Worm (Caenorhabditis elegans): ENCODE results near the gene elo-5.

- TF ChIP-seq nhr-11 (tag; optimal IDR thresholded peaks at IDR 0.05) (no peak), ceh-9 (tag; optimal IDR thresholded peaks at IDR 0.05) (no peak), tbx-7 (tag; optimal IDR thresholded peaks at IDR 0.05) (no peak), dve-1 (tag; optimal IDR thresholded peaks at IDR 0.05) (no peak), ceh-6 (GFP tag; optimal IDR thresholded peaks at IDR 0.05) (no peak), elt-2 (tag; optimal IDR thresholded peaks at IDR 0.05) (no peak), madf-2 (tag; optimal IDR thresholded peaks at IDR 0.05) (no peak), ceh-30 (tag; optimal IDR thresholded peaks at IDR 0.05) (no peak), pax-1 (tag; optimal IDR thresholded peaks at IDR 0.05) (no peak), unc-86 (tag; optimal IDR thresholded peaks at IDR 0.05) (no peak), tbx-2 (tag; optimal IDR thresholded peaks at IDR 0.05) (no peak)
Observed at ce11 chrIV:5354564-5354963, 22.4 kb downstream of the elo-5 start.
